ENCODE assay signal across 4 fruit fly cellular contexts in genomic region chrX:16940426-16941058, dm6.
A peak's percentile ranks its signal among the peaks of the same experiment; 100 is the strongest.
TF ChIP-seq lines count a peak whose summit lies in the region.

TSS of gene wus (minus strand) at chrX:16940873.

- TF ChIP-seq CTCF in whole organism, embryonic (GFP tag; optimal IDR thresholded peaks at IDR 0.05; lab: Kevin White, UChicago): no peak

TF ChIP-seq in whole organism, embryonic, 481 proteins besides CTCF, POLR2A, EP300 and RAD21 (continues in another document):
- TF ChIP-seq HLH4C (GFP tag; IDR thresholded peaks at IDR 0.05; lab: Robert Waterston, UW; ENCODE audit: partially characterized antibody) (no peak), CG4707 (GFP tag; optimal IDR thresholded peaks at IDR 0.05; lab: Kevin White, UChicago) (no peak), h (optimal IDR thresholded peaks at IDR 0.05; lab: Kevin White, UChicago) (no peak), ranshi (GFP tag; IDR thresholded peaks at IDR 0.05; lab: Robert Waterston, UW) (no peak), Deaf1 (tag; optimal IDR thresholded peaks at IDR 0.05; lab: Kevin White, UChicago) (peak; percentile 24), Sox100B (GFP tag; optimal IDR thresholded peaks at IDR 0.05; lab: Kevin White, UChicago) (no peak), pzg (GFP tag; optimal IDR thresholded peaks at IDR 0.05; lab: Kevin White, UChicago) (peak; percentile 41), ab (GFP tag; optimal IDR thresholded peaks at IDR 0.05; lab: Kevin White, UChicago) (no peak), az2 (GFP tag; optimal IDR thresholded peaks at IDR 0.05; lab: Kevin White, UChicago) (no peak), pho (GFP tag; optimal IDR thresholded peaks at IDR 0.05; lab: Kevin White, UChicago) (no peak), dpn (GFP tag; optimal IDR thresholded peaks at IDR 0.05; lab: Kevin White, UChicago) (no peak), Stat92E (GFP tag; optimal IDR thresholded peaks at IDR 0.05; lab: Kevin White, UChicago) (peak in 1 of 3 experiments; percentile 7), CG14860 (GFP tag; IDR thresholded peaks at IDR 0.05; lab: Robert Waterston, UW; ENCODE audit: partially characterized antibody) (no peak), CG2712 (tag; optimal IDR thresholded peaks at IDR 0.05; lab: Kevin White, UChicago) (no peak), MBD-R2 (GFP tag; IDR thresholded peaks at IDR 0.05; lab: Robert Waterston, UW) (peak; percentile 17; the same call in 1 of the 2 replicates), CG5953 (GFP tag; IDR thresholded peaks at IDR 0.05; lab: Robert Waterston, UW) (no peak), CG1603 (tag; optimal IDR thresholded peaks at IDR 0.05; lab: Kevin White, UChicago) (peak; percentile 22), CG32772 (GFP tag; IDR thresholded peaks at IDR 0.05; lab: Robert Waterston, UW) (no peak), dm (GFP tag; optimal IDR thresholded peaks at IDR 0.05; lab: Kevin White, UChicago) (no peak), CG14014 (GFP tag; IDR thresholded peaks at IDR 0.05; lab: Robert Waterston, UW) (no peak), Blimp-1 (GFP tag; optimal IDR thresholded peaks at IDR 0.05; lab: Kevin White, UChicago) (peak; percentile 88), CG12236 (GFP tag; optimal IDR thresholded peaks at IDR 0.05; lab: Kevin White, UChicago) (no peak), Lim3 (GFP tag; IDR thresholded peaks at IDR 0.05; lab: Robert Waterston, UW) (no peak)

TF ChIP-seq in whole organism, prepupa, 60 proteins besides CTCF, POLR2A, EP300 and RAD21:
- TF ChIP-seq Sox14 (GFP tag; optimal IDR thresholded peaks at IDR 0.05; lab: Kevin White, UChicago) (no peak), topi (GFP tag; optimal IDR thresholded peaks at IDR 0.05; lab: Kevin White, UChicago) (peak; percentile 16), CG32006 (GFP tag; optimal IDR thresholded peaks at IDR 0.05; lab: Kevin White, UChicago) (no peak), Blimp-1 (GFP tag; optimal IDR thresholded peaks at IDR 0.05; lab: Kevin White, UChicago) (peak; percentile 98), acj6 (GFP tag; optimal IDR thresholded peaks at IDR 0.05; lab: Kevin White, UChicago) (no peak), CG6163 (GFP tag; IDR thresholded peaks at IDR 0.05; lab: Robert Waterston, UW) (no peak), Sox102F (GFP tag; optimal IDR thresholded peaks at IDR 0.05; lab: Kevin White, UChicago) (peak; percentile 17), CG6276 (GFP tag; optimal IDR thresholded peaks at IDR 0.05; lab: Kevin White, UChicago) (peak; percentile 4), Met (GFP tag; optimal IDR thresholded peaks at IDR 0.05; lab: Kevin White, UChicago) (peak; percentile 12), Hr38 (GFP tag; optimal IDR thresholded peaks at IDR 0.05; lab: Kevin White, UChicago) (no peak), Eip78C (GFP tag; lab: Kevin White, UChicago) (peak; percentile 32), CG6854 (GFP tag; optimal IDR thresholded peaks at IDR 0.05; lab: Kevin White, UChicago) (peak; percentile 61), CG4318 (GFP tag; optimal IDR thresholded peaks at IDR 0.05; lab: Kevin White, UChicago) (no peak), CG11902 (GFP tag; optimal IDR thresholded peaks at IDR 0.05; lab: Kevin White, UChicago) (no peak), CG11762 (GFP tag; optimal IDR thresholded peaks at IDR 0.05; lab: Kevin White, UChicago; ENCODE audit: insufficient read depth) (no peak), eg (GFP tag; IDR thresholded peaks at IDR 0.05; lab: Robert Waterston, UW) (no peak), CG15336 (GFP tag; IDR thresholded peaks at IDR 0.05; lab: Robert Waterston, UW) (no peak)

TF ChIP-seq in whole organism, pupa, 21 proteins besides CTCF, POLR2A, EP300 and RAD21:
- TF ChIP-seq Ets98B (GFP tag; IDR thresholded peaks at IDR 0.05; lab: Robert Waterston, UW) (no peak), rn (GFP tag; IDR thresholded peaks at IDR 0.05; lab: Robert Waterston, UW) (no peak), D1 (tag; optimal IDR thresholded peaks at IDR 0.05; lab: Kevin White, UChicago) (no peak), EcR (GFP tag; optimal IDR thresholded peaks at IDR 0.05; lab: Kevin White, UChicago) (no peak), fd96Ca (GFP tag; IDR thresholded peaks at IDR 0.05; lab: Robert Waterston, UW) (no peak), Snoo (tag; optimal IDR thresholded peaks at IDR 0.05; lab: Kevin White, UChicago) (peak; percentile 21), CG9948 (tag; optimal IDR thresholded peaks at IDR 0.05; lab: Kevin White, UChicago) (no peak), CG17806 (tag; optimal IDR thresholded peaks at IDR 0.05; lab: Kevin White, UChicago) (no peak), CG12605 (GFP tag; IDR thresholded peaks at IDR 0.05; lab: Robert Waterston, UW) (no peak), Pif1B (GFP tag; optimal IDR thresholded peaks at IDR 0.05; lab: Kevin White, UChicago) (no peak), CG10348 (GFP tag; IDR thresholded peaks at IDR 0.05; lab: Robert Waterston, UW) (no peak), CG13204 (GFP tag; optimal IDR thresholded peaks at IDR 0.05; lab: Kevin White, UChicago) (no peak), CG15710 (tag; optimal IDR thresholded peaks at IDR 0.05; lab: Kevin White, UChicago) (no peak), CG8301 (tag; optimal IDR thresholded peaks at IDR 0.05; lab: Kevin White, UChicago) (peak; percentile 29), CG8159 (tag; optimal IDR thresholded peaks at IDR 0.05; lab: Kevin White, UChicago) (no peak), CG14655 (GFP tag; optimal IDR thresholded peaks at IDR 0.05; lab: Kevin White, UChicago) (no peak), CG4496 (GFP tag; IDR thresholded peaks at IDR 0.05; lab: Robert Waterston, UW) (peak; percentile 48; the same call in 1 of the 3 replicates), CG34367 (tag; optimal IDR thresholded peaks at IDR 0.05; lab: Kevin White, UChicago) (no peak), gl (tag; optimal IDR thresholded peaks at IDR 0.05; lab: Kevin White, UChicago) (no peak), Pif1A (GFP tag; optimal IDR thresholded peaks at IDR 0.05; lab: Kevin White, UChicago) (no peak), CG32121 (GFP tag; IDR thresholded peaks at IDR 0.05; lab: Robert Waterston, UW) (no peak)
TF ChIP-seq in whole organism, pupa: peak in this region for 3.

TF ChIP-seq in whole organism, wandering third instar larva, 38 proteins besides CTCF, POLR2A, EP300 and RAD21:
- TF ChIP-seq Myc (optimal IDR thresholded peaks at IDR 0.05; lab: Kevin White, UChicago) (peak; percentile 27), psq (GFP tag; optimal IDR thresholded peaks at IDR 0.05; lab: Kevin White, UChicago) (peak; percentile 14), foxo (GFP tag; optimal IDR thresholded peaks at IDR 0.05; lab: Kevin White, UChicago) (no peak)

Comparison
In these comparisons a context has a peak if more than half of its experiments do, and no peak if none do; other contexts are left out.
1. Of the 7 proteins assayed by ChIP-seq in both whole organism, embryonic and whole organism, prepupa: peak only in whole organism, embryonic: none; only in whole organism, prepupa: CG6854 and Sox102F; in both: Blimp-1; in neither: 4.